Fruit fly (Drosophila melanogaster) whole organism: ENCODE results near the gene Membrin.

Experiments used
- CG8478 ChIP-seq: fragments of >200 bp; optimal IDR thresholded peaks from 2 replicates; lab custom pipeline; 2018; ENCODE audit warnings: inconsistent platforms
- Dll ChIP-seq: fragments of >200 bp; optimal IDR thresholded peaks from 2 replicates; lab custom pipeline; 2017
- psq ChIP-seq: fragments of >200 bp; optimal IDR thresholded peaks from 2 replicates; lab custom pipeline; 2017
- usp ChIP-seq: fragments of >200 bp; optimal IDR thresholded peaks from 2 replicates; lab custom pipeline; 2017; ENCODE audit warnings: missing biosample characterization, missing genetic modification characterization, mixed read lengths

DNA sequence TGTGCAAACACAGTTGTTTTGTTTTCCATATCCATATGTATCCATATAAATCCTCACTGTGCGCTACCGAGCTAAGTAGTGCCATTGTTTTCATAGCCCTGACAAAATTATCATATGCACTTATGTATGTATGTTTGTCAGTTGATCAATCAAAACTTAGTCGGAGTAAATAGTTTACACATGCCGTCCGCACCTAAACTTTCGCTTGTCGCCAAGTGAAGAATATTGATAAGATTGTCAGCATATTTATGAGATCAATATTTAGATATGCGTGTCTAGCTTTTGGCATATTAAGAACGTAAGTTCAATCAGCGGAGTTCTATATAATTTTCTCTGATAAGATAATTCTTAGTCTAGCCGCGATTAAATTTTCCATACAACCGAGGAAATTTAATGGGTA, 17.3 kb upstream of the Membrin start:
- no peak for TF ChIP-seq usp
- TF ChIP-seq CG8478 (lab: Kevin White, UChicago): no peak
- no peak for TF ChIP-seq psq (lab: Kevin White, UChicago)
- no peak for TF ChIP-seq Dll (lab: Kevin White, UChicago)
